Worm (Caenorhabditis elegans) whole organism, L4 larva: ENCODE results near the gene B0280.7.
A peak's percentile ranks its signal among the peaks of the same experiment; 100 is the strongest.

Experiments
- D1046.2 ChIP-seq: fragments of 200-800 bp; sonication (Bioruptor generic); IDR thresholded peaks from 2 replicates; pipeline ENCODE4 v1.3.6; 2022; ENCODE audit warnings: missing genetic modification characterization, missing compliant biosample characterization
- F37D6.2 ChIP-seq: sonication (generic microtip); optimal IDR thresholded peaks from 2 replicates; lab custom pipeline; 2016; ENCODE audit warnings: mild to moderate bottlenecking, missing genetic modification characterization, missing compliant biosample characterization
- F44E2.7 ChIP-seq: fragments of 200-800 bp; sonication (Bioruptor generic); IDR thresholded peaks from 2 replicates; pipeline ENCODE4 v2.1.2; 2022; ENCODE audit warnings: missing genetic modification characterization, missing compliant biosample characterization
- T20F7.1 ChIP-seq: fragments of 200-800 bp; sonication (Bioruptor generic); optimal IDR thresholded peaks from 2 replicates; lab custom pipeline; 2018; ENCODE audit warnings: mild to moderate bottlenecking, missing genetic modification characterization, missing compliant biosample characterization
- Y75B8A.6 ChIP-seq: fragments of 200-800 bp; sonication (Bioruptor generic); IDR thresholded peaks from 2 replicates; pipeline ENCODE4 v1.3.6; 2022; ENCODE audit warnings: missing genetic modification reagents, missing genetic modification characterization, missing compliant biosample characterization
- ZK546.5 ChIP-seq, 2 experiments: sonication (generic microtip); optimal IDR thresholded peaks; 2 replicates each; lab custom pipeline; 2017; ENCODE audit warnings: missing biosample characterization in 2 of 2, missing genetic modification characterization in 2 of 2
- aha-1 ChIP-seq: fragments of 150-350 bp; peaks from one replicate; lab custom pipeline; 2014; ENCODE audit warnings: missing biosample characterization, missing genetic modification characterization
- aly-2 ChIP-seq: sonication (generic microtip); optimal IDR thresholded peaks from 2 replicates; lab custom pipeline; 2018; ENCODE audit warnings: missing biosample characterization, missing genetic modification characterization
- arid-1 ChIP-seq: fragments of 200-800 bp; sonication (Bioruptor generic); conservative IDR thresholded peaks from 2 replicates; pipeline ENCODE4 v1.3.6; 2022; ENCODE audit warnings: missing genetic modification reagents, missing genetic modification characterization, missing compliant biosample characterization
- ceh-20 ChIP-seq: fragments of 200-800 bp; sonication (Bioruptor generic); IDR thresholded peaks from 2 replicates; pipeline ENCODE4 v1.3.6; 2022; ENCODE audit warnings: missing genetic modification reagents, missing genetic modification characterization, missing compliant biosample characterization
- ceh-62 ChIP-seq: sonication (generic microtip); optimal IDR thresholded peaks from 2 replicates; lab custom pipeline; 2017; ENCODE audit warnings: missing biosample characterization, missing genetic modification characterization
- ctbp-1 ChIP-seq: fragments of 200-800 bp; sonication (Bioruptor generic); IDR thresholded peaks from 2 replicates; pipeline ENCODE4 v1.3.6; 2022; ENCODE audit warnings: missing genetic modification reagents, missing genetic modification characterization, missing compliant biosample characterization
- daf-12 ChIP-seq: fragments of 150-350 bp; optimal IDR thresholded peaks from 2 replicates; lab custom pipeline; 2014; ENCODE audit warnings: missing biosample characterization, missing genetic modification reagents, missing genetic modification characterization
- daf-16 ChIP-seq, 3 experiments: sonication (generic microtip); optimal IDR thresholded peaks; 2 replicates each; lab custom pipeline; 2016 to 2017; ENCODE audit warnings: missing genetic modification characterization in 3 of 3, missing genetic modification reagents in 3 of 3, mild to moderate bottlenecking in 2 of 3, missing compliant biosample characterization in 2 of 3, missing biosample characterization in 1 of 3, moderate library complexity in 1 of 3
- dmd-6 ChIP-seq: fragments of 200-800 bp; sonication (Bioruptor generic); IDR thresholded peaks from 2 replicates; pipeline ENCODE4 v1.3.6; 2022; ENCODE audit warnings: missing genetic modification reagents, missing genetic modification characterization, missing compliant biosample characterization
- dmd-8 ChIP-seq: fragments of 200-800 bp; sonication (Bioruptor generic); IDR thresholded peaks from 2 replicates; pipeline ENCODE4 v1.3.6; 2022; ENCODE audit warnings: missing genetic modification characterization, missing compliant biosample characterization
- dmd-9 ChIP-seq: fragments of 200-800 bp; sonication (Bioruptor generic); IDR thresholded peaks from 2 replicates; pipeline ENCODE4 v1.3.6; 2022; ENCODE audit warnings: missing genetic modification reagents, missing genetic modification characterization, missing compliant biosample characterization
- duxl-1 ChIP-seq: sonication (generic microtip); optimal IDR thresholded peaks from 2 replicates; lab custom pipeline; 2016; ENCODE audit warnings: mild to moderate bottlenecking, missing genetic modification characterization, moderate library complexity, missing compliant biosample characterization; ENCODE audit not compliant: poor library complexity
- dve-1 ChIP-seq: sonication (generic microtip); optimal IDR thresholded peaks from 2 replicates; lab custom pipeline; 2017; ENCODE audit warnings: antibody characterized with exemption, mild to moderate bottlenecking, missing genetic modification characterization, missing compliant biosample characterization; ENCODE audit not compliant: insufficient read depth
- egl-27 ChIP-seq: sonication (generic microtip); optimal IDR thresholded peaks from 3 replicates; lab custom pipeline; 2017; ENCODE audit warnings: missing biosample characterization, missing genetic modification reagents, missing genetic modification characterization
- egl-43 ChIP-seq: fragments of 200-800 bp; sonication (Bioruptor generic); IDR thresholded peaks from 2 replicates; pipeline ENCODE4 v1.3.6; 2022; ENCODE audit warnings: missing genetic modification reagents, missing genetic modification characterization, missing compliant biosample characterization
- fkh-10 ChIP-seq: fragments of 150-350 bp; optimal IDR thresholded peaks from 2 replicates; lab custom pipeline; 2014; ENCODE audit warnings: missing biosample characterization, missing genetic modification reagents, missing genetic modification characterization
- fos-1 ChIP-seq: fragments of 150-350 bp; optimal IDR thresholded peaks from 2 replicates; lab custom pipeline; 2014; ENCODE audit warnings: missing biosample characterization, missing genetic modification characterization
- hlh-11 ChIP-seq: fragments of 200-800 bp; sonication (Bioruptor generic); optimal IDR thresholded peaks from 2 replicates; lab custom pipeline; 2018; ENCODE audit warnings: mild to moderate bottlenecking, missing genetic modification characterization, missing compliant biosample characterization
- hmg-1.1 ChIP-seq: fragments of 200-800 bp; sonication (Bioruptor generic); IDR thresholded peaks from 2 replicates; pipeline ENCODE4 v1.3.6; 2022; ENCODE audit warnings: missing genetic modification reagents, missing genetic modification characterization, missing compliant biosample characterization
- lim-7 ChIP-seq: fragments of 200-800 bp; sonication (Bioruptor generic); IDR thresholded peaks from 2 replicates; pipeline ENCODE4 v1.3.6; 2022; ENCODE audit warnings: missing genetic modification characterization, missing compliant biosample characterization
- lin-13 ChIP-seq: fragments of 150-350 bp; optimal IDR thresholded peaks from 2 replicates; lab custom pipeline; 2014; ENCODE audit warnings: missing biosample characterization, missing genetic modification reagents, missing genetic modification characterization
- lir-3 ChIP-seq: sonication (generic microtip); optimal IDR thresholded peaks from 2 replicates; lab custom pipeline; 2016; ENCODE audit warnings: mild to moderate bottlenecking, missing genetic modification characterization, missing compliant biosample characterization
- madf-9 ChIP-seq: fragments of 200-800 bp; sonication (Bioruptor generic); conservative IDR thresholded peaks from 2 replicates; pipeline ENCODE4 v1.3.6; 2022; ENCODE audit warnings: missing genetic modification reagents, missing genetic modification characterization, missing compliant biosample characterization
- mes-2 ChIP-seq: sonication (generic microtip); optimal IDR thresholded peaks from 2 replicates; lab custom pipeline; 2016; ENCODE audit warnings: missing genotype, mild to moderate bottlenecking, missing genetic modification characterization, missing compliant biosample characterization; ENCODE audit not compliant: poor library complexity, severe bottlenecking
- mxl-2 ChIP-seq: fragments of 200-800 bp; sonication (Bioruptor generic); conservative IDR thresholded peaks from 2 replicates; pipeline ENCODE4 v1.3.6; 2022; ENCODE audit warnings: missing genetic modification reagents, missing genetic modification characterization, missing compliant biosample characterization
- mxl-3 ChIP-seq: fragments of 200-800 bp; sonication (Bioruptor generic); optimal IDR thresholded peaks from 2 replicates; lab custom pipeline; 2018; ENCODE audit warnings: mild to moderate bottlenecking, missing genetic modification characterization, missing compliant biosample characterization
- nhr-10 ChIP-seq: fragments of 150-350 bp; optimal IDR thresholded peaks from 2 replicates; lab custom pipeline; 2014; ENCODE audit warnings: missing biosample characterization, missing genetic modification characterization
- nhr-25 ChIP-seq: sonication (generic microtip); optimal IDR thresholded peaks from 2 replicates; lab custom pipeline; 2017; ENCODE audit warnings: missing genetic modification characterization, mild to moderate bottlenecking, missing compliant biosample characterization, antibody characterized with exemption, moderate library complexity, borderline replicate concordance; ENCODE audit not compliant: insufficient read depth
- nhr-28 ChIP-seq: fragments of 150-350 bp; optimal IDR thresholded peaks from 2 replicates; lab custom pipeline; 2014; ENCODE audit warnings: missing biosample characterization, missing genetic modification characterization
- nhr-41 ChIP-seq: fragments of 200-800 bp; sonication (Bioruptor generic); IDR thresholded peaks from 2 replicates; pipeline ENCODE4 v1.3.6; 2022; ENCODE audit warnings: missing genetic modification reagents, missing genetic modification characterization, missing compliant biosample characterization
- nhr-76 ChIP-seq: fragments of 150-350 bp; optimal IDR thresholded peaks from 2 replicates; lab custom pipeline; 2014; ENCODE audit warnings: missing biosample characterization, missing genetic modification characterization
- php-3 ChIP-seq: fragments of 200-800 bp; sonication (Bioruptor generic); IDR thresholded peaks from 2 replicates; pipeline ENCODE4 v1.3.6; 2022; ENCODE audit warnings: missing genetic modification reagents, missing genetic modification characterization, missing compliant biosample characterization
- pqm-1 ChIP-seq: sonication (generic microtip); optimal IDR thresholded peaks from 2 replicates; lab custom pipeline; 2017; ENCODE audit warnings: missing biosample characterization, missing genetic modification characterization
- rbr-2 ChIP-seq: sonication (generic microtip); optimal IDR thresholded peaks from 2 replicates; lab custom pipeline; 2016; ENCODE audit warnings: missing genotype, missing genetic modification characterization, missing compliant biosample characterization
- set-16 ChIP-seq: fragments of 200-800 bp; sonication (Bioruptor generic); IDR thresholded peaks from 2 replicates; pipeline ENCODE4 v1.3.6; 2022; ENCODE audit warnings: missing genetic modification reagents, missing genetic modification characterization, missing compliant biosample characterization
- snpc-4 ChIP-seq: fragments of 150-350 bp; optimal IDR thresholded peaks from 2 replicates; lab custom pipeline; 2014; ENCODE audit warnings: missing biosample characterization, missing genetic modification characterization
- unc-39 ChIP-seq: sonication (generic microtip); optimal IDR thresholded peaks from 2 replicates; lab custom pipeline; 2017; ENCODE audit warnings: missing biosample characterization, missing genetic modification characterization
- unc-62 ChIP-seq, 3 experiments: fragments of 150-350 bp in 1 of 3; sonication (generic microtip); optimal IDR thresholded peaks in 2 of 3; peaks in 1 of 3; 1 replicate in 1 of 3; 2 replicates in 2 of 3; lab custom pipeline; 2014 to 2017; ENCODE audit warnings: missing biosample characterization in 3 of 3, missing genetic modification characterization in 3 of 3, missing genetic modification reagents in 3 of 3, missing genotype in 1 of 3
- zag-1 ChIP-seq: fragments of 150-350 bp; optimal IDR thresholded peaks from 2 replicates; lab custom pipeline; 2014; ENCODE audit warnings: missing biosample characterization, missing genetic modification characterization
- zfp-2 ChIP-seq: sonication (generic microtip); optimal IDR thresholded peaks from 2 replicates; lab custom pipeline; 2016; ENCODE audit warnings: mild to moderate bottlenecking, missing genetic modification characterization, missing compliant biosample characterization
- zfp-3 ChIP-seq: fragments of 200-800 bp; sonication (Bioruptor generic); conservative IDR thresholded peaks from 2 replicates; pipeline ENCODE4 v1.3.6; 2022; ENCODE audit warnings: missing genetic modification reagents, missing genetic modification characterization, missing compliant biosample characterization
- ztf-11 ChIP-seq: fragments of 150-350 bp; optimal IDR thresholded peaks from 2 replicates; lab custom pipeline; 2014; ENCODE audit warnings: missing biosample characterization, missing genetic modification characterization

The B0280.7 gene

DNA sequence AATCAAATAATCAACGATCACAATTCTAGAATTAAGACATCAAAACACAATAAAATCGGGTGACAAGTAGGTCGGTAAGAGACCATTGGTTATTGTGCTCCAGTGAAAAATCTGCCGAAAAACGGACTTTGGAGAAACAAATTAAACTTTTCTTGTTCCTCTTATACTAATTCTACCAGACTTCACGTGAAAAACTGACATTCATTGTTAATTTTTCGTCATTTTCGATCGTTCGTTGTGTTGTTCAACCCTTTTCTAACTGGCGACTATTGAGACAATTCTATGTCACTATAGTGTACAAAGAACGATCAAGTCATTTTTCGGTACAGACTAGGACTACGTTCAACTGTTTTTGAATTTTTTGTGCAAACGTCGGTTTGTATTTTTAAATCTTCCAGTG, 8.8 kb upstream of the B0280.7 start (continued):
- TF ChIP-seq fkh-10 (GFP tag; lab: Kevin White, UChicago) (no peak), T20F7.1 (GFP tag; lab: Kevin White, UChicago) (peak; percentile 39), mes-2 (peak; percentile 45), aha-1 (tag; lab: Kevin White, UChicago) (no peak), duxl-1 (tag; lab: Kevin White, UChicago) (peak; percentile 16), daf-12 (no peak), dmd-9 (GFP tag; lab: Robert Waterston, UW) (no peak), dmd-8 (no peak), zfp-3 (GFP tag; lab: Robert Waterston, UW) (no peak), nhr-76 (tag; lab: Kevin White, UChicago) (no peak), madf-9 (GFP tag; lab: Robert Waterston, UW) (no peak), zfp-2 (no peak), nhr-10 (tag; lab: Kevin White, UChicago) (peak; percentile 33), ctbp-1 (GFP tag; lab: Robert Waterston, UW) (no peak), rbr-2 (tag; lab: Kevin White, UChicago) (no peak), lir-3 (tag; lab: Kevin White, UChicago) (no peak), snpc-4 (tag; lab: Kevin White, UChicago) (no peak), nhr-41 (GFP tag; lab: Robert Waterston, UW) (no peak), zag-1 (tag; lab: Kevin White, UChicago) (no peak), nhr-28 (tag; lab: Kevin White, UChicago) (peak; percentile 63), D1046.2 (GFP tag; lab: Robert Waterston, UW) (no peak), F44E2.7 (GFP tag; lab: Robert Waterston, UW) (no peak), nhr-25 (tag; lab: Kevin White, UChicago) (no peak), ceh-20 (GFP tag; lab: Robert Waterston, UW) (no peak), hlh-11 (peak; percentile 27), lim-7 (GFP tag; lab: Robert Waterston, UW) (no peak), ceh-62 (tag; lab: Kevin White, UChicago) (no peak), unc-39 (tag; lab: Kevin White, UChicago) (no peak), Y75B8A.6 (GFP tag; lab: Robert Waterston, UW) (no peak), ztf-11 (no peak), mxl-2 (GFP tag; lab: Robert Waterston, UW) (peak; percentile 96), egl-27 (no peak), php-3 (GFP tag; lab: Robert Waterston, UW) (no peak), aly-2 (tag; lab: Kevin White, UChicago) (no peak), set-16 (GFP tag; lab: Robert Waterston, UW) (no peak)

DNA sequence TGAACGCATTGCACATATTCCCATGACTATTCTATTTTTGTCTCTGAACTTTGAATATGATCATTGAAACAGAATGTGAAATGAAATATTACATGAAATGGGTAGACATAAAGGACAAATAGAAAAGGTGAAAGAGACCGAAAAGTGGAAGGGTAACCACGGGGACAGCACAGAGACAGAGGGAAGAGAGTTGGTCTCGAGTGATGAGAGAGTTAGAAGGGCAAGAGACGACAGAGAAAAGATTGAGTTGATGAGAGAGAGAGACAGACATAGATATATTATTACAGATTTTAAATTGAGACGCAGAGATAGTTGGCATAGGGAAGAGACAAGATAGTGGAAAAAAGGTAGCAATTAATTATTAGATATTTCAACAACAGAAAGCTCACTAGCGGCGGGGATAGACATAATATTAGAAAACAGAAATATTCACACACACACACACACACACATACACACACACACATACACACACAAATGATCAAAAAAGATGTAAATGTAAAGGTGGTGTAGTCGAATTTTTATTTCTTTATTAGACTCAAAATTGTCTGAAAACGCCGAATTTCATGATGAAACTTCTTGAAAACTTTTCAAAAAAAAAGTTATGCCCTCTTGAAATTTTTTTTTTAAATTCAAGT, 5.0 kb upstream of the B0280.7 start:
- 0 out of 2 replicates have a peak, but pooled peaks have one; percentile 13 for TF ChIP-seq zfp-3 (GFP tag; lab: Robert Waterston, UW)
- TF ChIP-seq nhr-25 (tag; lab: Kevin White, UChicago): no peak
- TF ChIP-seq egl-43 (GFP tag; lab: Robert Waterston, UW): no peak
- peak; percentile 69 for TF ChIP-seq pqm-1 (tag; lab: Kevin White, UChicago)
- TF ChIP-seq arid-1: 0 out of 2 replicates have a peak, but pooled peaks have one; percentile 28
- no peak for TF ChIP-seq F37D6.2 (tag; lab: Kevin White, UChicago)
- no peak for TF ChIP-seq lim-7 (GFP tag; lab: Robert Waterston, UW)
- no peak for TF ChIP-seq ztf-11
- peak; percentile 74 for TF ChIP-seq mxl-3 (GFP tag; lab: Kevin White, UChicago)
- peak; percentile 4 for TF ChIP-seq lin-13 (GFP tag; lab: Kevin White, UChicago)
- TF ChIP-seq set-16 (GFP tag; lab: Robert Waterston, UW): no peak
- peak; percentile 91 for TF ChIP-seq aha-1 (tag; lab: Kevin White, UChicago)
- TF ChIP-seq hmg-1.1 (GFP tag; lab: Robert Waterston, UW): peak; percentile 61
- peak; percentile 52 for TF ChIP-seq mes-2
- TF ChIP-seq ctbp-1 (GFP tag; lab: Robert Waterston, UW): no peak
- peak; percentile 90 for TF ChIP-seq dve-1 (tag; lab: Kevin White, UChicago)
- TF ChIP-seq daf-16 (GFP tag; optimal IDR thresholded peaks at IDR 0.05; lab: Kevin White, UChicago): no peak
- peak; percentile 67 for TF ChIP-seq daf-16 (tag; optimal IDR thresholded peaks at IDR 0.05; lab: Kevin White, UChicago)
- TF ChIP-seq fos-1 (tag; lab: Kevin White, UChicago): no peak
- no peak for TF ChIP-seq ZK546.5 (tag; optimal IDR thresholded peaks at IDR 0.05; lab: Kevin White, UChicago)
- no peak for TF ChIP-seq unc-62 (GFP tag; optimal IDR thresholded peaks at IDR 0.05 in 1 of 2; lab: Kevin White, UChicago)
- TF ChIP-seq unc-62 (tag; optimal IDR thresholded peaks at IDR 0.05; lab: Kevin White, UChicago): no peak
- TF ChIP-seq dmd-6 (GFP tag; lab: Robert Waterston, UW): peak; percentile 77
- TF ChIP-seq rbr-2 (tag; lab: Kevin White, UChicago): peak; percentile 34
